Fruit fly (Drosophila melanogaster) whole organism, wandering third instar larva: ENCODE results near the gene CG15818.

Experiments used
- Hr83 ChIP-seq: fragments of 200-300 bp; sonication (Bioruptor generic); optimal IDR thresholded peaks from 2 replicates; lab custom pipeline; 2016; ENCODE audit warnings: missing biosample characterization, mild to moderate bottlenecking, missing genetic modification characterization, moderate library complexity; ENCODE audit not compliant: poor library complexity, severe bottlenecking
- Myc ChIP-seq: fragments of >200 bp; optimal IDR thresholded peaks from 2 replicates; lab custom pipeline; 2017
- OdsH ChIP-seq: fragments of 200-800 bp; sonication (Bioruptor generic); optimal IDR thresholded peaks from 2 replicates; lab custom pipeline; 2016; ENCODE audit warnings: missing biosample characterization, mild to moderate bottlenecking, missing genetic modification characterization
- Vsx2 ChIP-seq: fragments of 200-300, 225-300 bp; sonication (Bioruptor generic); optimal IDR thresholded peaks from 2 replicates; lab custom pipeline; 2018; ENCODE audit warnings: missing biosample characterization, missing genetic modification characterization; ENCODE audit not compliant: partially characterized antibody
- br ChIP-seq: fragments of 200-800 bp; sonication (Bioruptor generic); optimal IDR thresholded peaks from 2 replicates; lab custom pipeline; 2016; ENCODE audit warnings: missing biosample characterization, missing genetic modification characterization
- dmrt93B ChIP-seq: fragments of 200-800 bp; sonication (Bioruptor generic); optimal IDR thresholded peaks from 2 replicates; lab custom pipeline; 2018; ENCODE audit warnings: missing biosample characterization, mild to moderate bottlenecking, missing genetic modification characterization
- ey ChIP-seq: fragments of 200-800 bp; sonication (Bioruptor generic); optimal IDR thresholded peaks from 2 replicates; lab custom pipeline; 2016; ENCODE audit warnings: missing biosample characterization, missing genetic modification characterization
- h ChIP-seq: fragments of 200-800 bp; sonication (Bioruptor generic); optimal IDR thresholded peaks from 3 replicates; lab custom pipeline; 2016; ENCODE audit warnings: missing biosample characterization, mild to moderate bottlenecking, missing genetic modification characterization
- jim ChIP-seq: fragments of 175-275, 200-325 bp; sonication (Bioruptor generic); optimal IDR thresholded peaks from 2 replicates; lab custom pipeline; 2016; ENCODE audit warnings: missing biosample characterization, mild to moderate bottlenecking, missing genetic modification characterization
- lola ChIP-seq: fragments of >200 bp; optimal IDR thresholded peaks from 2 replicates; lab custom pipeline; 2017; ENCODE audit warnings: missing biosample characterization, missing genetic modification characterization
- psq ChIP-seq: fragments of 200-800 bp; sonication (Bioruptor generic); optimal IDR thresholded peaks from 3 replicates; lab custom pipeline; 2017; ENCODE audit warnings: missing biosample characterization, mild to moderate bottlenecking, missing genetic modification characterization, moderate library complexity
- sv ChIP-seq: fragments of 200-800 bp; sonication (Bioruptor generic); optimal IDR thresholded peaks from 3 replicates; lab custom pipeline; 2016; ENCODE audit warnings: missing biosample characterization, missing genetic modification characterization
- usp ChIP-seq: fragments of >200 bp; optimal IDR thresholded peaks from 2 replicates; lab custom pipeline; 2017; ENCODE audit warnings: missing biosample characterization, missing genetic modification characterization

DNA sequence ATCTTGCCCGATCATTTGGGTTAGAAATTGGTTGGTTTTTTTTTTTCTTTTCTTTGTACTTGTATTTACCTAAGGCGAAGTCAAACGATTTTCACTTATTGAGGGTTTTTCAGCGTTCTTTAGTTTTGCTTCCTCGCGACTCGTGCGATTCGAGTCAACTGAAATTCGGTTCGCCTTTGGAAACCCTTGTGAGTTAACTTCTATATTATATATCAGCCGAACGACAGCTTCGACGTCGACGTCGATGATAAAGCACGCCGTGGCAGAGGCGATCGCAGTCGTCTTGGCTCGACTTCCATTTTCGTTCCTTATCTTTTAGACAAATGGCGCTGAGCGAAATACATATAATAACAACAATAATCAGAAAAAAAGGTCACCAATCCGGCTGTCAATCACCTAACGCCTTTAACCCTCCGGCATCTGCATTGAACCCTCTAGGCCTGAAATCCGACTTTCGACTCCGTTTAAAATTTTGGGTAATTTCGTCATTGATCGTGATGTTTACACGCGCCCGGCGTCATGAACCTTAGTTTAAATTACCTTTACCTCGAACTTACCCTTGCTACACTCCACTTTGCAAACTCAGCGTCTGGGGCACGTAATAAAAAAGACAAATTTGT lies 22.7 kb downstream of the CG15818 start, which contains the start of gene CG5958:
- no peak for TF ChIP-seq lola (GFP tag; lab: Kevin White, UChicago)
- TF ChIP-seq dmrt93B (GFP tag; lab: Kevin White, UChicago) = no peak
- TF ChIP-seq ey (GFP tag; lab: Kevin White, UChicago) = no peak
- no peak for TF ChIP-seq sv (GFP tag; lab: Kevin White, UChicago)
- no peak for TF ChIP-seq psq (GFP tag; lab: Kevin White, UChicago)
- no peak for TF ChIP-seq Vsx2 (GFP tag; lab: Kevin White, UChicago)
- no peak for TF ChIP-seq usp (GFP tag; lab: Kevin White, UChicago)
- peak; percentile 19 for TF ChIP-seq h (GFP tag; lab: Kevin White, UChicago)
- TF ChIP-seq OdsH = no peak
- no peak for TF ChIP-seq jim
- TF ChIP-seq Myc (lab: Kevin White, UChicago) = no peak
- no peak for TF ChIP-seq Hr83
- TF ChIP-seq br = peak; percentile 8
